Worm (Caenorhabditis elegans) whole organism, L4 larva: ENCODE measurements around the gene srg-60.

Experiments used
- D1046.2 ChIP-seq: fragments of 200-800 bp; sonication (Bioruptor generic); IDR thresholded peaks from 2 replicates; pipeline ENCODE4 v1.3.6; 2022; ENCODE audit warnings: missing genetic modification characterization, missing compliant biosample characterization
- F26F4.8 ChIP-seq: fragments of 200-800 bp; sonication (Bioruptor generic); conservative IDR thresholded peaks from 2 replicates; pipeline ENCODE4 v1.3.6; 2022; ENCODE audit warnings: missing genetic modification characterization, missing compliant biosample characterization
- F37D6.2 ChIP-seq: sonication (generic microtip); optimal IDR thresholded peaks from 2 replicates; lab custom pipeline; 2016; ENCODE audit warnings: mild to moderate bottlenecking, missing genetic modification characterization, missing compliant biosample characterization
- F44E2.7 ChIP-seq: fragments of 200-800 bp; sonication (Bioruptor generic); IDR thresholded peaks from 2 replicates; pipeline ENCODE4 v2.1.2; 2022; ENCODE audit warnings: missing genetic modification characterization, missing compliant biosample characterization
- T26A8.4 ChIP-seq: fragments of 200-800 bp; sonication (Bioruptor generic); IDR thresholded peaks from 2 replicates; pipeline ENCODE4 v1.3.6; 2022; ENCODE audit warnings: missing genetic modification characterization, missing compliant biosample characterization
- Y48G9A.11 ChIP-seq: fragments of 200-800 bp; sonication (Bioruptor generic); IDR thresholded peaks from 2 replicates; pipeline ENCODE4 v1.3.6; 2022; ENCODE audit warnings: missing genetic modification reagents, missing genetic modification characterization, missing compliant biosample characterization
- Y5F2A.4 ChIP-seq: fragments of 200-800 bp; sonication (Bioruptor generic); optimal IDR thresholded peaks from 2 replicates; lab custom pipeline; 2018; ENCODE audit warnings: mild to moderate bottlenecking, missing genetic modification characterization, missing compliant biosample characterization
- aha-1 ChIP-seq: fragments of 150-350 bp; peaks from one replicate; lab custom pipeline; 2014; ENCODE audit warnings: missing biosample characterization, missing genetic modification characterization
- ceh-44 ChIP-seq: fragments of 200-800 bp; sonication (Bioruptor generic); IDR thresholded peaks from 2 replicates; pipeline ENCODE4 v1.3.6; 2022; ENCODE audit warnings: missing genetic modification reagents, missing genetic modification characterization, missing compliant biosample characterization
- ceh-62 ChIP-seq: sonication (generic microtip); optimal IDR thresholded peaks from 2 replicates; lab custom pipeline; 2017; ENCODE audit warnings: missing biosample characterization, missing genetic modification characterization
- ctbp-1 ChIP-seq: fragments of 200-800 bp; sonication (Bioruptor generic); IDR thresholded peaks from 2 replicates; pipeline ENCODE4 v1.3.6; 2022; ENCODE audit warnings: missing genetic modification reagents, missing genetic modification characterization, missing compliant biosample characterization
- daf-16 ChIP-seq, 3 experiments: sonication (generic microtip); optimal IDR thresholded peaks; 2 replicates each; lab custom pipeline; 2016 to 2017; ENCODE audit warnings: missing genetic modification characterization in 3 of 3, missing genetic modification reagents in 3 of 3, mild to moderate bottlenecking in 2 of 3, missing compliant biosample characterization in 2 of 3, missing biosample characterization in 1 of 3, moderate library complexity in 1 of 3
- daf-19 ChIP-seq: fragments of 200-800 bp; sonication (Bioruptor generic); conservative IDR thresholded peaks from 2 replicates; pipeline ENCODE4 v1.3.6; 2022; ENCODE audit warnings: missing genetic modification characterization, missing compliant biosample characterization
- dmd-9 ChIP-seq: fragments of 200-800 bp; sonication (Bioruptor generic); IDR thresholded peaks from 2 replicates; pipeline ENCODE4 v1.3.6; 2022; ENCODE audit warnings: missing genetic modification reagents, missing genetic modification characterization, missing compliant biosample characterization
- dpl-1 ChIP-seq: fragments of 150-350 bp; optimal IDR thresholded peaks from 2 replicates; lab custom pipeline; 2014; ENCODE audit warnings: missing biosample characterization, missing genetic modification reagents, missing genetic modification characterization
- fos-1 ChIP-seq: fragments of 150-350 bp; optimal IDR thresholded peaks from 2 replicates; lab custom pipeline; 2014; ENCODE audit warnings: missing biosample characterization, missing genetic modification characterization
- hif-1 ChIP-seq, 2 experiments: sonication (generic microtip); optimal IDR thresholded peaks; 2 replicates each; lab custom pipeline; 2016 to 2017; ENCODE audit warnings: missing compliant biosample characterization in 2 of 2, missing genetic modification characterization in 2 of 2, missing genetic modification reagents in 2 of 2, missing genotype in 2 of 2, mild to moderate bottlenecking in 1 of 2
- hlh-11 ChIP-seq: fragments of 200-800 bp; sonication (Bioruptor generic); optimal IDR thresholded peaks from 2 replicates; lab custom pipeline; 2018; ENCODE audit warnings: mild to moderate bottlenecking, missing genetic modification characterization, missing compliant biosample characterization
- jun-1 ChIP-seq: fragments of 150-350 bp; optimal IDR thresholded peaks from 2 replicates; lab custom pipeline; 2014; ENCODE audit warnings: missing biosample characterization, missing genetic modification reagents, missing genetic modification characterization
- lim-7 ChIP-seq: fragments of 200-800 bp; sonication (Bioruptor generic); IDR thresholded peaks from 2 replicates; pipeline ENCODE4 v1.3.6; 2022; ENCODE audit warnings: missing genetic modification characterization, missing compliant biosample characterization
- lin-15B ChIP-seq: fragments of 150-350 bp; sonication (generic microtip); optimal IDR thresholded peaks from 3 replicates; lab custom pipeline; 2014; ENCODE audit warnings: missing biosample characterization, missing genetic modification characterization
- lin-38 ChIP-seq: fragments of 200-800 bp; sonication (Bioruptor generic); IDR thresholded peaks from 2 replicates; pipeline ENCODE4 v1.3.6; 2022; ENCODE audit warnings: missing genetic modification reagents, missing genetic modification characterization, missing compliant biosample characterization
- lin-39 ChIP-seq: fragments of 150-350 bp; optimal IDR thresholded peaks from 2 replicates; lab custom pipeline; 2014; ENCODE audit warnings: missing biosample characterization, missing genetic modification reagents, missing genetic modification characterization
- lsy-2 ChIP-seq, 2 experiments: fragments of 150-350 bp in 1 of 2; sonication (generic microtip) in 1 of 2; optimal IDR thresholded peaks; 2 replicates each; lab custom pipeline; 2014 to 2017; ENCODE audit warnings: missing biosample characterization in 2 of 2, missing genetic modification characterization in 2 of 2
- mdl-1 ChIP-seq, 2 experiments: fragments of 150-350 bp in 1 of 2; sonication (generic microtip) in 1 of 2; optimal IDR thresholded peaks; 2 replicates each; lab custom pipeline; 2014 to 2017; ENCODE audit warnings: missing biosample characterization in 2 of 2, missing genetic modification characterization in 2 of 2
- nhr-102 ChIP-seq: sonication (generic microtip); optimal IDR thresholded peaks from 2 replicates; lab custom pipeline; 2016; ENCODE audit warnings: mild to moderate bottlenecking, missing genetic modification characterization, moderate library complexity, missing compliant biosample characterization
- nhr-28 ChIP-seq: fragments of 150-350 bp; optimal IDR thresholded peaks from 2 replicates; lab custom pipeline; 2014; ENCODE audit warnings: missing biosample characterization, missing genetic modification characterization
- pqm-1 ChIP-seq: sonication (generic microtip); optimal IDR thresholded peaks from 2 replicates; lab custom pipeline; 2017; ENCODE audit warnings: missing biosample characterization, missing genetic modification characterization
- sdz-12 ChIP-seq: fragments of 200-800 bp; sonication (Bioruptor generic); optimal IDR thresholded peaks from 2 replicates; lab custom pipeline; 2018; ENCODE audit warnings: mild to moderate bottlenecking, missing genetic modification characterization, missing compliant biosample characterization
- set-16 ChIP-seq: fragments of 200-800 bp; sonication (Bioruptor generic); IDR thresholded peaks from 2 replicates; pipeline ENCODE4 v1.3.6; 2022; ENCODE audit warnings: missing genetic modification reagents, missing genetic modification characterization, missing compliant biosample characterization
- spr-1 ChIP-seq: sonication (generic microtip); optimal IDR thresholded peaks from 2 replicates; lab custom pipeline; 2016; ENCODE audit warnings: mild to moderate bottlenecking, missing genetic modification characterization, missing compliant biosample characterization
- spr-3 ChIP-seq: fragments of 200-800 bp; sonication (Bioruptor generic); optimal IDR thresholded peaks from 2 replicates; lab custom pipeline; 2018; ENCODE audit warnings: mild to moderate bottlenecking, missing genetic modification characterization, missing compliant biosample characterization
- tra-1 ChIP-seq: fragments of 200-800 bp; sonication (Bioruptor generic); IDR thresholded peaks from 2 replicates; pipeline ENCODE4 v1.3.6; 2022; ENCODE audit warnings: missing genetic modification reagents, missing genetic modification characterization, missing compliant biosample characterization
- unc-39 ChIP-seq: sonication (generic microtip); optimal IDR thresholded peaks from 2 replicates; lab custom pipeline; 2017; ENCODE audit warnings: missing biosample characterization, missing genetic modification characterization
- vab-7 ChIP-seq: fragments of 200-800 bp; sonication (Bioruptor generic); IDR thresholded peaks from 2 replicates; pipeline ENCODE4 v1.3.6; 2022; ENCODE audit warnings: missing genetic modification reagents, missing genetic modification characterization, missing compliant biosample characterization
- zfp-2 ChIP-seq: sonication (generic microtip); optimal IDR thresholded peaks from 2 replicates; lab custom pipeline; 2016; ENCODE audit warnings: mild to moderate bottlenecking, missing genetic modification characterization, missing compliant biosample characterization
- zfp-3 ChIP-seq: fragments of 200-800 bp; sonication (Bioruptor generic); conservative IDR thresholded peaks from 2 replicates; pipeline ENCODE4 v1.3.6; 2022; ENCODE audit warnings: missing genetic modification reagents, missing genetic modification characterization, missing compliant biosample characterization

Gene srg-60

DNA sequence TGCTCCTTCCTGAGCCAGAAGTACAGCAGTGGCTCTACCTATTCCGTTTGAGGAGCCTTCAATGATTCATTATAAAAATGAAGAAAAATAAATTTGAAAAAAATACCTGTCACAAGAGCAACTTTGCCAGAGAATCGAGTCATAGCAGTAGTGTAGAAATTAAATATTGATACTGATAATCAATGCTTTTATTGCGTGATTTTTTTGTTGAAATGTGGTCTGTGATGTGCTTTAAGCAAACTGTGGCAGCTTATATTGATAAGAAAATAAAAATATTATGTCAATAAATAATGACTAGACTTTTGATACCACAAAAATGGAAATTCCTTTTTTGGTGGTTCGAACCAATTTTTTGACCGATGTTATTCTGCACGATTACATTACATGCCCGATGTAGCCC is 42.6 kb upstream of the srg-60 start, which contains the start of gene dhs-14 (continued):
- TF ChIP-seq pqm-1 (peak; percentile 65), T26A8.4 (GFP tag; lab: Robert Waterston, UW) (no peak), ctbp-1 (GFP tag; lab: Robert Waterston, UW) (no peak), nhr-102 (tag; lab: Kevin White, UChicago) (no peak), unc-39 (tag; lab: Kevin White, UChicago) (no peak), nhr-28 (tag; lab: Kevin White, UChicago) (peak; percentile 92), lim-7 (no peak)

DNA sequence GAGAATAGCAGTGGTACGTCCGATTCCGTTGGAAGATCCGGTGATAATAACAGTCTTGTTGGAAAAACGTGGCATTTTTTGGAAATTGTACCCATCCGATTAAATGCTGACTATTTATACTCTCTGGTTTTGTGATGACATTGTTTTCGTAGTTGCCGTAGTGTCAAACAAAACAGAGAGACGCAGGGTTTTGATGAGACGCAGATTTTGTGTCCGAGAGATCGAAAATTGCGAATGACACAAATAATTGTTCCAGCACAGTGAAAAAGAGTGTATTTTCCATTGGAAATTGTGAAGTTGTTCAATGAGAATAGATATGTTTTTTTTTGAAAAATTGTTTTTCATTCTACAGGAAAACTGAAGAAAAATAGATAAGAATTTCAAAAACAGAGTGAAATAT is 40.6 kb upstream of the srg-60 start, which contains the start of gene R05D8.7:
R05D8.7 (minus strand) TSS at position 104 of the 400 bp plus-strand sequence.
- no peak for TF ChIP-seq hlh-11 (tag; lab: Kevin White, UChicago)
- TF ChIP-seq lim-7, result no peak
- TF ChIP-seq nhr-28 (tag; lab: Kevin White, UChicago), result peak; percentile 54
- no peak for TF ChIP-seq Y48G9A.11 (GFP tag; lab: Robert Waterston, UW)

ce11 chrV:2761470-2761869 is 39.0 kb upstream of the srg-60 start:
- TF ChIP-seq set-16 (GFP tag; lab: Robert Waterston, UW) (peak; percentile 66), Y5F2A.4 (GFP tag; lab: Kevin White, UChicago) (no peak)

- TF ChIP-seq spr-1 (tag; lab: Kevin White, UChicago) (no peak), lin-39 (tag; lab: Kevin White, UChicago) (no peak), dmd-9 (GFP tag; lab: Robert Waterston, UW) (no peak)
- TF ChIP-seq, all 104 proteins: peak for 0
These were observed 37.0 kb upstream of the srg-60 start, which contains the start of gene srg-58 for ce11 chrV:2759456-2759855. srg-58 (minus strand) TSS chrV:2759556.

DNA sequence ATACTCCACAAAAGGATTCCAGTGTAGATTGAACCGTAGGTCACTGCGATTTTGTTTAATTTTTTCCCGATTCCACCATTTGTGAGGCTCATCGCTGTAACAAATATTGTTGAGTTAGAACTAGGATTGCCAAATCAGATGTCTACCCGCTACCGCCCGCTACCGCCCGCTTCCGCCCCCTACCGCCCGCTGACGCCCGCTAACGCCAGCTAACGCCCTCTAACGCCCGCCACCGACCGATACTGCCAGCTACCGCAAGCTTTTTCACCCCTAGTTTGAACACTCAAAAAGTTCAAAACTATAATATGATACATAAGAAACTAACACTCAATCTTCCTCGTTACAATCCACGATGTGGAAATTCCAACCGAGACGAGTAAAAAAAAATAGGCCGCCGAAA is 36.0 kb upstream of the srg-60 start:
- 0 out of 2 replicates have a peak, but pooled peaks have one; percentile 8 for TF ChIP-seq ceh-44 (GFP tag; lab: Robert Waterston, UW)
- TF ChIP-seq tra-1 (GFP tag; lab: Robert Waterston, UW), result no peak
- peak; percentile 55 for TF ChIP-seq set-16 (GFP tag; lab: Robert Waterston, UW)
- TF ChIP-seq F26F4.8 (GFP tag; lab: Robert Waterston, UW), result 0 out of 2 replicates have a peak, but pooled peaks have one; percentile 32
- no peak for TF ChIP-seq lin-38 (GFP tag; lab: Robert Waterston, UW)
- TF ChIP-seq, all 104 proteins: peak for 3

DNA sequence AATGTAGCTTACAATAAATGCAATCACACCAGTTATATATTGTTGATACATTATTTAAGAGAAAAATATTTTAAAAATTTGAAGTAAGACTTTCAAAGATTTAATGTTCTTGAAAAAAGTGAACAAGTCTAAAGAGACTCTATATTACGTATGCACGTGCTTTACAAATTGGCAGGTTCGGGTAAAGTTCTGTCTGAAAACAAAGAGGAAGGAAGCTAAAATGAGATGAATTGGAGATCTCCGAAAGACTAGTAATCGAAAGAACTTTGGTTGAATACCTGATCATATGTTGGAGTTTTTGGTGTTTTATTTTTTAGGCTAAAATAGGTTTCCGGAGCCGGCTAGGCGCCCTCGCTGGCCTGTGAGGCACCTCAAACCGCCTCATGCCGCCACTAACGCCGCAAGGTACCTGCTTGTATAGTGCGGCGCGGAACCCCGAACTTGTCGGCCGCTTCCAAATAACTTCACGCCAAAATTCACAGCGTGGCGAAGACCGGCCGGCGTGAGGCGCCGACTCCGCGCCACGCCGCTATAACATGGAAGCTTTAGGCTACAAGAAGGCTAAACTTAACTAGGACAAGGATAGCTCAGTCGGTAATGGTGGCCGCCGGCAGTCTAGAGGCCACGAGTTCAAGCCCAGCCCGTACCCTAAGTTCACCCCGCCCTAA is 34.9 kb upstream of the srg-60 start, which contains the start of gene srx-28:
srx-28 (minus strand) TSS at position 51 of the 668 bp plus-strand sequence.
- no peak for TF ChIP-seq ctbp-1 (GFP tag; lab: Robert Waterston, UW)
- TF ChIP-seq Y48G9A.11 (GFP tag; lab: Robert Waterston, UW), result no peak
- no peak for TF ChIP-seq dpl-1
- no peak for TF ChIP-seq daf-16 (GFP tag; optimal IDR thresholded peaks at IDR 0.05; lab: Kevin White, UChicago)
- no peak for TF ChIP-seq daf-16 (tag; optimal IDR thresholded peaks at IDR 0.05; lab: Kevin White, UChicago)
- TF ChIP-seq ceh-62 (tag; lab: Kevin White, UChicago), result no peak
- no peak for TF ChIP-seq F44E2.7 (GFP tag; lab: Robert Waterston, UW)
- TF ChIP-seq lsy-2 (tag; optimal IDR thresholded peaks at IDR 0.05; lab: Kevin White, UChicago), result no peak
- TF ChIP-seq daf-19 (GFP tag; lab: Robert Waterston, UW), result no peak
- no peak for TF ChIP-seq jun-1 (tag; lab: Kevin White, UChicago)
- peak; percentile 86 for TF ChIP-seq set-16 (GFP tag; lab: Robert Waterston, UW)
- no peak for TF ChIP-seq spr-3
- no peak for TF ChIP-seq fos-1 (tag; lab: Kevin White, UChicago)
- no peak for TF ChIP-seq zfp-3 (GFP tag; lab: Robert Waterston, UW)
- TF ChIP-seq zfp-2 (tag; lab: Kevin White, UChicago), result no peak
- TF ChIP-seq dmd-9 (GFP tag; lab: Robert Waterston, UW), result 0 out of 2 replicates have a peak, but pooled peaks have one; percentile 48
- TF ChIP-seq lin-15B, result no peak
- TF ChIP-seq sdz-12 (GFP tag; lab: Kevin White, UChicago), result no peak
- no peak for TF ChIP-seq unc-39 (tag; lab: Kevin White, UChicago)
- no peak for TF ChIP-seq F37D6.2
- TF ChIP-seq ceh-44 (GFP tag; lab: Robert Waterston, UW), result no peak
- no peak for TF ChIP-seq nhr-28 (tag; lab: Kevin White, UChicago)
- no peak for TF ChIP-seq vab-7
- peak; percentile 37 for TF ChIP-seq aha-1 (tag; lab: Kevin White, UChicago)
- no peak for TF ChIP-seq hif-1 (tag; optimal IDR thresholded peaks at IDR 0.05; lab: Kevin White, UChicago)
- TF ChIP-seq D1046.2 (GFP tag; lab: Robert Waterston, UW), result no peak
- no peak for TF ChIP-seq mdl-1 (tag; optimal IDR thresholded peaks at IDR 0.05; lab: Kevin White, UChicago)
